Fruit fly (Drosophila melanogaster): ENCODE measurements around the gene CG44038.
A peak's percentile ranks its signal among the peaks of the same experiment; 100 is the strongest.

Gene CG44038

dm6 chr3R:12279019-12279418 lies 18.2 kb downstream of the CG44038 start:
- TF ChIP-seq rn (GFP tag; IDR thresholded peaks at IDR 0.05) (no peak), CG13204 (GFP tag; optimal IDR thresholded peaks at IDR 0.05) (peak; percentile 3), EcR (GFP tag; optimal IDR thresholded peaks at IDR 0.05) (peak; percentile 20)

DNA sequence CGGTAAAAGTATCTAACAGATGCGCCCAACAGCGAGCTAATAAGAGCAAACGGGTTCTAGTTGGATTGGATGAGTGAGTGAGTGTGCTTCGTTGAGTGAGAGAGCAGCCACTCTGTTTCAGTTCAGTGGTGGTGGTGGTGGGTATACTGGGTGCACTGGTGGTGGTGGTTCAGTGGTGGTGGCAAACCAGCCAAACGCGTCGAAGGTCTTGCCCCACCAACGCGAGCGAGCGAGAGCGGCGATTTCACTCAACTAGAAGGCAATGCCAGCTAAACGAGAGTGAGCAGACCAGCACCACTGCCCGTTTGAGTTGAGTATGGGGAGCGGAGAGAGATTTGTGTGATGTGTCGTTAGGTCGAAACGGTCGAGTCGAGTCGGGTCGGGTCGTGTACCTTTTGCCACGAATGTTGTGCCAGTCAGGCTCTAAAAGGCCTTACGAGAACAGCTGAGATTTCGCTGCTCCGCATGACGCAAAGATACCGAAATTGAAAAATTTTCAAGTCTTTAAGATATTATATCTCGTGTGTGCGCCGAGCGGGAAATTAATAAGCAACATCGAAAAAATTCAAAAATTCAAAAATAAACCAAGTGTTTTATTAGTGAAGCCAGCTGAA lies 20.1 kb downstream of the CG44038 start:
- TF ChIP-seq CG32121 (GFP tag; IDR thresholded peaks at IDR 0.05) (peak; percentile 61), EcR (GFP tag; optimal IDR thresholded peaks at IDR 0.05) (peak; percentile 92), CG12605 (GFP tag; IDR thresholded peaks at IDR 0.05) (peak; percentile 47; the same call in 1 of the 2 replicates), CG34367 (tag; optimal IDR thresholded peaks at IDR 0.05) (no peak), Ets98B (GFP tag; IDR thresholded peaks at IDR 0.05) (peak; percentile 25; the same call in 1 of the 2 replicates), Pif1A (GFP tag; optimal IDR thresholded peaks at IDR 0.05) (no peak), CG13204 (GFP tag; optimal IDR thresholded peaks at IDR 0.05) (peak; percentile 42)

dm6 chr3R:12285589-12285988 lies 24.8 kb downstream of the CG44038 start:
- TF ChIP-seq fd96Ca (GFP tag; IDR thresholded peaks at IDR 0.05) (no peak), CG32121 (GFP tag; IDR thresholded peaks at IDR 0.05) (no peak), Pif1B (GFP tag; optimal IDR thresholded peaks at IDR 0.05) (no peak), CG9948 (tag; optimal IDR thresholded peaks at IDR 0.05) (no peak), CG4496 (GFP tag; IDR thresholded peaks at IDR 0.05) (no peak), CG10348 (GFP tag; IDR thresholded peaks at IDR 0.05) (no peak), EcR (GFP tag; optimal IDR thresholded peaks at IDR 0.05) (no peak), CG12605 (GFP tag; IDR thresholded peaks at IDR 0.05) (no peak), CG17806 (tag; optimal IDR thresholded peaks at IDR 0.05) (no peak), Ets98B (GFP tag; IDR thresholded peaks at IDR 0.05) (no peak), CG14655 (GFP tag; optimal IDR thresholded peaks at IDR 0.05) (no peak), Pif1A (GFP tag; optimal IDR thresholded peaks at IDR 0.05) (no peak), CG8301 (tag; optimal IDR thresholded peaks at IDR 0.05) (no peak), CG13204 (GFP tag; optimal IDR thresholded peaks at IDR 0.05) (no peak), rn (GFP tag; IDR thresholded peaks at IDR 0.05) (no peak), CG34367 (tag; optimal IDR thresholded peaks at IDR 0.05) (no peak), CG15710 (tag; optimal IDR thresholded peaks at IDR 0.05) (no peak), CG8159 (tag; optimal IDR thresholded peaks at IDR 0.05) (no peak), gl (tag; optimal IDR thresholded peaks at IDR 0.05) (no peak), Snoo (tag; optimal IDR thresholded peaks at IDR 0.05) (no peak)

DNA sequence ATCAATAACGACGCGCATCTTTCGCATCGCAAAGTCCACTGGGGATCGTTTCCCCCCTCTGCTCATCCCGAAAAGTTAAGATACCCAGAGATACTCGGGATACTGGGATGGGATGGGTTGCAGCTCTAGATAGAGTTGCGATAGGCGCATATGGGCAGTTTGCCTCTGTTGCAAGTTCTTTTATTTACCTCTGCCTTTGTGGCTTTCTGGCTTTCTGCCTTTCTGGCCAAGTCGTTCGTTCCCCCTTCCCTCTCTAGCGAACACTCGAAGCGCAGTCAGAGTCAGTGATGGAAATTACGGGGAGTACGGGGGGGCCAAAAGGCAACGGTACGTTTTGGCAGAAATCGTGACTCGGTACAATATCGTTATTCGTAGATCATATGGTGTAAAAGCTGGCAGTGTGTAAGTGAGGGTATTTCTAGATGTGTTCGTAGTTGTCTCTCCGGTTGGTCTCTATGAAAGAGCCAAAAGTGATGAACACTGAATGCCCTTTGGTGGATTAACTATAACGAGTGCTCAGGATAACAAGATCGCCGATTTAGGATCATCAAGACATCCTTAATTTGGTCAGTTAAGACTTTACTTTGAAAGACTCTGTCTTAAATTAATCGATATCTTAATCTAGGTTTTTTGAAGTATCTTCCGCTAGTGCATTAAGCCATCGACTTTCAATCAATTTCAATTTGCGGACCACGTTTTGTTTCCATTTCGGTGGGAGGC lies 28.0 kb downstream of the CG44038 start:
- TF ChIP-seq Snoo (tag; optimal IDR thresholded peaks at IDR 0.05) (no peak), CG14655 (GFP tag; optimal IDR thresholded peaks at IDR 0.05) (peak; percentile 48), CG13204 (GFP tag; optimal IDR thresholded peaks at IDR 0.05) (peak; percentile 57), CG15710 (tag; optimal IDR thresholded peaks at IDR 0.05) (no peak), CG34367 (tag; optimal IDR thresholded peaks at IDR 0.05) (no peak), CG12605 (GFP tag; IDR thresholded peaks at IDR 0.05) (no peak), Ets98B (GFP tag; IDR thresholded peaks at IDR 0.05) (no peak; the same call in 1 of the 2 replicates), D1 (tag; optimal IDR thresholded peaks at IDR 0.05) (no peak), CG8301 (tag; optimal IDR thresholded peaks at IDR 0.05) (peak; percentile 32), Pif1A (GFP tag; optimal IDR thresholded peaks at IDR 0.05) (no peak), Pif1B (GFP tag; optimal IDR thresholded peaks at IDR 0.05) (no peak), EcR (GFP tag; optimal IDR thresholded peaks at IDR 0.05) (no peak), CG8159 (tag; optimal IDR thresholded peaks at IDR 0.05) (peak; percentile 54), CG10348 (GFP tag; IDR thresholded peaks at IDR 0.05) (no peak), fd96Ca (GFP tag; IDR thresholded peaks at IDR 0.05) (0 out of 3 replicates have a peak, but pooled peaks have one; percentile 19), CG9948 (tag; optimal IDR thresholded peaks at IDR 0.05) (peak; percentile 41), CG32121 (GFP tag; IDR thresholded peaks at IDR 0.05) (no peak), gl (tag; optimal IDR thresholded peaks at IDR 0.05) (no peak), CG4496 (GFP tag; IDR thresholded peaks at IDR 0.05) (0 out of 3 replicates have a peak, but pooled peaks have one; percentile 46), CG17806 (tag; optimal IDR thresholded peaks at IDR 0.05) (peak; percentile 35), rn (GFP tag; IDR thresholded peaks at IDR 0.05) (no peak)

dm6 chr3R:12290466-12291237 lies 29.9 kb downstream of the CG44038 start:
- no peak for TF ChIP-seq CG8301 (tag; optimal IDR thresholded peaks at IDR 0.05)
- TF ChIP-seq EcR (GFP tag; optimal IDR thresholded peaks at IDR 0.05), result no peak
- no peak for TF ChIP-seq CG12605 (GFP tag; IDR thresholded peaks at IDR 0.05)
- no peak for TF ChIP-seq CG13204 (GFP tag; optimal IDR thresholded peaks at IDR 0.05)
- peak; percentile 54 for TF ChIP-seq CG32121 (GFP tag; IDR thresholded peaks at IDR 0.05)
- TF ChIP-seq CG10348 (GFP tag; IDR thresholded peaks at IDR 0.05), result no peak

DNA sequence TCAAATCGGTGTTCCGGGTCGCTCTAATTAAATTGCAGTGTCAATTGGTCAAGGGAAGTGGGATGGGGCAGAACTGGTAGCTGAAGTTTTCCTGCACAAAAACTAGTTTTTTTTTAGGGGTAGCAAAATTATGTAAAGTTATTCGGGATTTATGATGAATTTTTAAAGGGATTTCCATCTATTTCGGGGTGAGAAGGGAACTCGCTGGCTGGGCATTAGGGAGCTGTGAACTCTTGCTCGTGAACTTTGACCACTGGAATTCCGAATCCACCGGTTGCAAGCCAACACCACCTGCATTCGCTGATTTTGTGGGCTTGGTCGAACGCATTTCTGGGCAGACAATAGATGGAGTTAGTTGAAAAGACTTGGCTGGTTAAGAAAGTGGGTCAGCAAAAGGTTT lies 31.1 kb downstream of the CG44038 start:
- TF ChIP-seq D1 (tag; optimal IDR thresholded peaks at IDR 0.05), result no peak
- no peak for TF ChIP-seq CG34367 (tag; optimal IDR thresholded peaks at IDR 0.05)
- no peak for TF ChIP-seq Snoo (tag; optimal IDR thresholded peaks at IDR 0.05)
- no peak for TF ChIP-seq CG4496 (GFP tag; IDR thresholded peaks at IDR 0.05)
- TF ChIP-seq CG15710 (tag; optimal IDR thresholded peaks at IDR 0.05), result no peak
- TF ChIP-seq Pif1B (GFP tag; optimal IDR thresholded peaks at IDR 0.05), result no peak
- TF ChIP-seq gl (tag; optimal IDR thresholded peaks at IDR 0.05), result no peak
- no peak for TF ChIP-seq CG14655 (GFP tag; optimal IDR thresholded peaks at IDR 0.05)
